Worm (Caenorhabditis elegans): ENCODE measurements around the gene B0001.5.

- TF ChIP-seq unc-62 (GFP tag; optimal IDR thresholded peaks at IDR 0.05): no peak
- TF ChIP-seq nhr-25 (tag; optimal IDR thresholded peaks at IDR 0.05): no peak
Measured at ce11 chrIV:12122874-12123664, 20.1 kb downstream of the B0001.5 start, which contains the start of gene aly-3.

Measured in whole organism, L2 larva.